Worm (Caenorhabditis elegans): ENCODE measurements around the gene fipr-11.
A peak's percentile ranks its signal among the peaks of the same experiment; 100 is the strongest.

The fipr-11 gene

ce11 chrV:9927954-9928353 is 21.9 kb upstream of the fipr-11 start (continued):
- TF ChIP-seq ceh-100 (GFP tag; IDR thresholded peaks at IDR 0.05) = no peak
- TF ChIP-seq F57C9.4 (tag; optimal IDR thresholded peaks at IDR 0.05) = no peak
- no peak for TF ChIP-seq hlh-12 (tag; optimal IDR thresholded peaks at IDR 0.05)
- TF ChIP-seq nhr-90 (tag; optimal IDR thresholded peaks at IDR 0.05) = no peak

ce11 chrV:9927381-9927780 is 21.4 kb upstream of the fipr-11 start:
- TF ChIP-seq ceh-91 (GFP tag; IDR thresholded peaks at IDR 0.05) = no peak
- no peak for TF ChIP-seq snpc-3.4 (tag; optimal IDR thresholded peaks at IDR 0.05)
- no peak for TF ChIP-seq ceh-58 (GFP tag; IDR thresholded peaks at IDR 0.05)
- peak; percentile 56 for TF ChIP-seq lsl-1 (GFP tag; optimal IDR thresholded peaks at IDR 0.05)
- no peak for TF ChIP-seq die-1 (tag; optimal IDR thresholded peaks at IDR 0.05)
- TF ChIP-seq ZK185.1 (tag; optimal IDR thresholded peaks at IDR 0.05; ENCODE audit: poor library complexity, severe bottlenecking) = no peak
- no peak for TF ChIP-seq aptf-2 (GFP tag; conservative IDR thresholded peaks at IDR 0.05)
- no peak for TF ChIP-seq Y56A3A.18 (GFP tag; IDR thresholded peaks at IDR 0.05)
- TF ChIP-seq F39B2.1 (GFP tag; IDR thresholded peaks at IDR 0.05) = no peak
- peak; percentile 35 for TF ChIP-seq hrde-1 (tag; optimal IDR thresholded peaks at IDR 0.05; ENCODE audit: borderline replicate concordance)
- TF ChIP-seq lin-40 (tag; optimal IDR thresholded peaks at IDR 0.05) = no peak
- TF ChIP-seq tlf-1 (GFP tag; optimal IDR thresholded peaks at IDR 0.05) = no peak
- no peak for TF ChIP-seq F33H1.4 (GFP tag; IDR thresholded peaks at IDR 0.05)
- TF ChIP-seq nfyb-1 (GFP tag; IDR thresholded peaks at IDR 0.05) = 0 out of 2 replicates have a peak, but pooled peaks have one; percentile 53
- no peak for TF ChIP-seq nfya-2 (GFP tag; IDR thresholded peaks at IDR 0.05)
- no peak for TF ChIP-seq dpl-1 (GFP tag; optimal IDR thresholded peaks at IDR 0.05)
- TF ChIP-seq T26A5.8 (tag; optimal IDR thresholded peaks at IDR 0.05) = no peak

ce11 chrV:9926240-9926639 is 20.2 kb upstream of the fipr-11 start, which contains the start of gene C50H2.13:
C50H2.13 (plus strand) TSS chrV:9926540.
- no peak for TF ChIP-seq mxl-1 (tag; optimal IDR thresholded peaks at IDR 0.05)

- TF ChIP-seq nhr-80 (tag; optimal IDR thresholded peaks at IDR 0.05) (peak; percentile 87), B0261.1 (tag; optimal IDR thresholded peaks at IDR 0.05) (no peak), chd-7 (tag; optimal IDR thresholded peaks at IDR 0.05) (no peak), let-607 (tag; optimal IDR thresholded peaks at IDR 0.05) (peak in 1 of 2 experiments; percentile 6), gei-17 (GFP tag; optimal IDR thresholded peaks at IDR 0.05) (no peak)
These were observed 19.6 kb upstream of the fipr-11 start for ce11 chrV:9925647-9926046.

ce11 chrV:9924389-9924788 is 18.4 kb upstream of the fipr-11 start:
- TF ChIP-seq sptf-2 (GFP tag; optimal IDR thresholded peaks at IDR 0.05) (no peak), B0336.3 (GFP tag; IDR thresholded peaks at IDR 0.05) (no peak), tlf-1 (GFP tag; optimal IDR thresholded peaks at IDR 0.05) (no peak), ztf-6 (GFP tag; IDR thresholded peaks at IDR 0.05) (no peak), nfya-2 (GFP tag; IDR thresholded peaks at IDR 0.05) (no peak)

- TF ChIP-seq lin-35 (GFP tag; optimal IDR thresholded peaks at IDR 0.05) (no peak), D2030.7 (GFP tag; IDR thresholded peaks at IDR 0.05) (no peak), C17E4.6 (GFP tag; IDR thresholded peaks at IDR 0.05) (no peak), F57C9.4 (tag; optimal IDR thresholded peaks at IDR 0.05) (no peak), F49E8.2 (tag; optimal IDR thresholded peaks at IDR 0.05; ENCODE audit: insufficient read depth) (no peak), attf-5 (GFP tag; optimal IDR thresholded peaks at IDR 0.05) (no peak), attf-6 (GFP tag; IDR thresholded peaks at IDR 0.05) (no peak), dox-1 (GFP tag; IDR thresholded peaks at IDR 0.05) (no peak), ztf-25 (GFP tag; IDR thresholded peaks at IDR 0.05) (no peak), C06A6.2 (GFP tag; conservative IDR thresholded peaks at IDR 0.05) (no peak), B0261.1 (tag; optimal IDR thresholded peaks at IDR 0.05) (no peak), snpc-1.3 (tag; optimal IDR thresholded peaks at IDR 0.05; ENCODE audit: insufficient read depth) (no peak), athp-1 (tag; optimal IDR thresholded peaks at IDR 0.05) (no peak), egrh-3 (GFP tag; IDR thresholded peaks at IDR 0.05) (no peak)
These were observed 16.5 kb upstream of the fipr-11 start, which contains the start of gene C50H2.7 for ce11 chrV:9922481-9922880. C50H2.7 (plus strand) TSS chrV:9922781.

Data from whole organism, young adult.